Fruit fly (Drosophila melanogaster) whole organism, larva: Measurements from ENCODE around the gene obst-I.

Source experiments
- noc ChIP-seq: fragments of 200-800 bp; sonication (Bioruptor generic); optimal IDR thresholded peaks from 3 replicates; lab custom pipeline; 2019; ENCODE audit warnings: missing biosample characterization, mild to moderate bottlenecking, missing genetic modification characterization, moderate library complexity

Gene obst-I

dm6 chr3L:2265692-2266444 is 1.8 kb upstream of the obst-I start, which contains the start of the genes ecd and CG13806:
TSS of gene ecd (minus strand) at chr3L:2265857.
TSS of gene CG13806 (plus strand) at chr3L:2266394.
- TF ChIP-seq noc (tag; lab: Kevin White, UChicago): no peak

DNA sequence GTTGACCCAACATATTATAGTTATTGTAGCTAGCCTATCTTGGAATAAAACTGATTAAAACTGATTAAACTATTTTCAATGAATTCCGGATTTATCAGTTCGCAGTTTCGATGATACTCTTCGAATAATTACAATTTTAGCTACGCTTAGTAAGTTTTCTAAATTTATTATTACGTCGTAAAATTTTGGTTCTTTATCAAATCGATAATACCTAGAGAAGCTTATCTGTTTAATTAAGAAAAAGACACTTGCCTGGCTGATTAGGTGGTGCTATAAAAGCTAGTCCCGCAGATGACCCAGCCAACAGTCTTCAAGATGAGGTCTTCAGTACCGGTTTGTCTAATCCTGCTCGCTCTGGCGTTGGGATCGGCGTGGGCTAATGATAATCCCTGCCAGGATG is 867 bp downstream of the obst-I start, which contains the start of gene CG32302:
TSS of gene CG32302 (plus strand) at position 301 of the 400 bp plus-strand sequence.
- no peak for TF ChIP-seq noc (tag; lab: Kevin White, UChicago)

DNA sequence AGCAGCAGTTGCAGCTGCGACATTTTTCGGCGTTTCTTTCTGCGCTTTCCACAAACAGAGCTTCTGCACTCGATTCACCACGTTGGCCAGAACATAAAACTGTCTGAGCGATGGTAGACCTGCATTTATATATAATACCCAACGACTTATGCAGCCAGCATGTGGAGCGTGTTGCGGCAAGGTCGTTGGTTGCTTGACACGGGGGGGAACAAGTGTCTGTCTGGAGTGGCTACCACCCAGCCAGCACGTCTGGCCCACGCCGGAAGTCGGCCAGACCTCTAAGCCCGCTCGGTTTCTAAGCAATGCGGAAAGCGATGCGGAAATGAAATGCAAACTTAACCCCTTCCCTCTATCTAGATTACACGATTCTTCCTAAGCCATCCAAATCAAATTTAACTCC is 5.0 kb downstream of the obst-I start, which contains the start of gene yellow-g:
TSS of gene yellow-g (minus strand) at position 101 of the 400 bp plus-strand sequence.
- no peak for TF ChIP-seq noc (tag; lab: Kevin White, UChicago)

- no peak for TF ChIP-seq noc (tag; lab: Kevin White, UChicago)
These were observed 5.7 kb downstream of the obst-I start for dm6 chr3L:2273392-2273791.

DNA sequence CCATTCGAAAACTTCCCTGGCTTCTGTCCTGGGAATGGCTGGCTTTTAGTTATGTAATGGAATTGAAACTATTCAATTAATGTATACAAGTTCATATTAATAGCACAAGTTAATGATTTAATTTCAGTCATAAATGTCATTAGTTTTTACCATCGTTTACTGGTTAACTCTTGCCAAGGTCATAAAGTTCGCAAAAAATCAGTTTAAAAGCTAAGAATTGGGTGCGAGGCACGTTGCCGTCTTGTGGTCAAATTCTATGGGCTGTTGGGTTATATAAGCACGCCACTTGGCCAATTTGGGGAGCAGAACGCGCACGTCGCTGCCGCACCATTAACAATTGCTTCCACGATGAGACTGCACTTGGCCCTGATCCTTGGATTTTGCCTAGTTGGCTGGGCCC is 8.6 kb downstream of the obst-I start, which contains the start of gene yellow-g2:
TSS of gene yellow-g2 (plus strand) at position 301 of the 400 bp plus-strand sequence.
- TF ChIP-seq noc (tag; lab: Kevin White, UChicago): no peak

DNA sequence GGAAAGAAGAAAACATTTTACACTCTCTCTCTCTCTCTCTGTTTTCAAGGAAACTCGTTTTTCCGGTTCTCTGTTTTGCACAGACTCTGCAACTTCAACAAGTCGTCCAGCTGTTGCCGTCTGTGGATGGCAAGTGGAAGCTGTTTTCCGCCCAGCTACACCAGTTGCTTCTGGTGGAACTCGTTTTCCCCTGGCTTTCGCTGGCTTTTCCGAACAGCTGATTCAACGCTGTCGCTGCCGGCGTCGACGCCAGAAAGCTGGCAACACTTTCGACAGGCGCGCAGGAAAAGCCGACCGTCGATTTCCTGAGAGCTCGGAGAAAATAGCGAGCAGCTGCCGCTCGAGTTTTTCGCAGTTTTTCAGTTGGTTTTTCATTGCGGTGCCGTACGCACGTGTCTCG is 14.8 kb downstream of the obst-I start, which contains the start of gene MsR2:
TSS of gene MsR2 (plus strand) at position 378 of the 400 bp plus-strand sequence.
- no peak for TF ChIP-seq noc (tag; lab: Kevin White, UChicago)
